Fruit fly (Drosophila melanogaster): Measurements from ENCODE around the gene RFeSP.

Gene RFeSP

dm6 chr2L:1633397-1633796 is 19.4 kb upstream of the RFeSP start (continued):
- no peak for TF ChIP-seq Antp (GFP tag; optimal IDR thresholded peaks at IDR 0.05)
- TF ChIP-seq CG6683 (GFP tag; optimal IDR thresholded peaks at IDR 0.05): no peak
- no peak for TF ChIP-seq CG13775 (GFP tag; optimal IDR thresholded peaks at IDR 0.05)
- no peak for TF ChIP-seq CG34376 (GFP tag; optimal IDR thresholded peaks at IDR 0.05)
- TF ChIP-seq Ets65A (GFP tag): peak; percentile 18
- TF ChIP-seq odd (GFP tag; optimal IDR thresholded peaks at IDR 0.05): no peak
- no peak for TF ChIP-seq CG17612 (GFP tag; IDR thresholded peaks at IDR 0.05)
- TF ChIP-seq nau (GFP tag; optimal IDR thresholded peaks at IDR 0.05): no peak
- no peak for TF ChIP-seq dysf (GFP tag; IDR thresholded peaks at IDR 0.05)
- no peak for TF ChIP-seq scrt (GFP tag; optimal IDR thresholded peaks at IDR 0.05)
- no peak for TF ChIP-seq maf-S (GFP tag; optimal IDR thresholded peaks at IDR 0.05)
- no peak for TF ChIP-seq fu2 (GFP tag; optimal IDR thresholded peaks at IDR 0.05)
- no peak for TF ChIP-seq CG1024 (GFP tag; IDR thresholded peaks at IDR 0.05)
- no peak for TF ChIP-seq bigmax (GFP tag; optimal IDR thresholded peaks at IDR 0.05)
- no peak for TF ChIP-seq Awh (GFP tag; IDR thresholded peaks at IDR 0.05)
- TF ChIP-seq vnd (GFP tag; IDR thresholded peaks at IDR 0.05; ENCODE audit: partially characterized antibody): no peak
- peak in 1 of 2 experiments; percentile 13 for TF ChIP-seq eve (GFP tag; optimal IDR thresholded peaks at IDR 0.05)
- no peak for TF ChIP-seq Dip3 (GFP tag; optimal IDR thresholded peaks at IDR 0.05)
- TF ChIP-seq CG7372 (GFP tag; IDR thresholded peaks at IDR 0.05): peak; percentile 85
- no peak for TF ChIP-seq Eip74EF (GFP tag; optimal IDR thresholded peaks at IDR 0.05)
- no peak for TF ChIP-seq CG1602 (GFP tag; optimal IDR thresholded peaks at IDR 0.05)

DNA sequence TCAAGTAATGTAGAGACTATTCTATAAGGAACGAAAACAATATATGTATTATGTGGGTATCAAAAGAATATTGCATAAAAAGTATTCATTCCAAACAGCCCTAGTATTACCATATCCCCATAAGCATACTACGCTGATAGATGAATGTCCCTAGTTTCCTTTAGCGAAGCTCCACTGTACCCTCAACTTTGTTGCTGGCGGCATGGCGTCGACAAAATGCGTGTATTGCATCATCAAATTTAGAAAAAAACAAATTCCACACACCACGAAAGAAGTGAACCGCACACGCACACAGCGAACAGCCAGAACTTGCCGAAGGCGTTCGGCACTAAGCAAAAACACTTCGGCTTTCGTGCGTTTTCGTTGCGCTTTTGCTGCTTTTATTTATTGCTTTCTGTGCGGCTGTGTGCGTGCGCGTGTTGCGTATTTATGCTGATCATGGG is 18.8 kb upstream of the RFeSP start:
- TF ChIP-seq Bdp1 (GFP tag; optimal IDR thresholded peaks at IDR 0.05) (peak; percentile 74), Max (GFP tag; optimal IDR thresholded peaks at IDR 0.05) (peak; percentile 92), sens-2 (GFP tag; IDR thresholded peaks at IDR 0.05) (peak; percentile 92), CG14014 (GFP tag; IDR thresholded peaks at IDR 0.05) (peak; percentile 99), ewg (GFP tag; optimal IDR thresholded peaks at IDR 0.05) (peak; percentile 63), vvl (GFP tag; IDR thresholded peaks at IDR 0.05) (peak; percentile 98), bsh (GFP tag; optimal IDR thresholded peaks at IDR 0.05) (peak in 1 of 2 experiments; percentile 60), Hey (tag; optimal IDR thresholded peaks at IDR 0.05) (peak; percentile 81), sna (GFP tag; IDR thresholded peaks at IDR 0.05; ENCODE audit: partially characterized antibody) (no peak), ash1 (GFP tag; optimal IDR thresholded peaks at IDR 0.05) (no peak), CG30403 (GFP tag; optimal IDR thresholded peaks at IDR 0.05) (peak; percentile 95), Oli (tag; optimal IDR thresholded peaks at IDR 0.05) (peak; percentile 96), fu2 (GFP tag; optimal IDR thresholded peaks at IDR 0.05) (peak; percentile 84), CG4424 (GFP tag; optimal IDR thresholded peaks at IDR 0.05) (peak; percentile 79), jigr1 (GFP tag; IDR thresholded peaks at IDR 0.05) (peak; percentile 95), CG5245 (GFP tag; optimal IDR thresholded peaks at IDR 0.05) (peak; percentile 95), CG12236 (GFP tag; optimal IDR thresholded peaks at IDR 0.05) (peak; percentile 82), Antp (GFP tag; optimal IDR thresholded peaks at IDR 0.05) (peak; percentile 95), Stat92E (GFP tag; optimal IDR thresholded peaks at IDR 0.05) (no peak), CG8281 (tag; optimal IDR thresholded peaks at IDR 0.05) (peak; percentile 71), Fer2 (tag; optimal IDR thresholded peaks at IDR 0.05) (peak; percentile 82), Opbp (GFP tag; IDR thresholded peaks at IDR 0.05; ENCODE audit: partially characterized antibody) (no peak), Gsc (GFP tag; IDR thresholded peaks at IDR 0.05) (peak; percentile 74), CG1233 (GFP tag; optimal IDR thresholded peaks at IDR 0.05) (peak; percentile 79), salm (tag; optimal IDR thresholded peaks at IDR 0.05) (peak; percentile 83), Kr (GFP tag; optimal IDR thresholded peaks at IDR 0.05) (no peak), kni (GFP tag; optimal IDR thresholded peaks at IDR 0.05) (no peak), slbo (GFP tag; IDR thresholded peaks at IDR 0.05) (peak; percentile 98), lbe (GFP tag; optimal IDR thresholded peaks at IDR 0.05) (no peak), tin (GFP tag; optimal IDR thresholded peaks at IDR 0.05) (peak; percentile 97), Meics (GFP tag; optimal IDR thresholded peaks at IDR 0.05) (peak; percentile 95)

Measured in whole organism, embryonic.